Worm (Caenorhabditis elegans): Measurements from ENCODE around the gene ZK688.4.
A peak's percentile ranks its signal among the peaks of the same experiment; 100 is the strongest.

ZK688.4 gene

DNA sequence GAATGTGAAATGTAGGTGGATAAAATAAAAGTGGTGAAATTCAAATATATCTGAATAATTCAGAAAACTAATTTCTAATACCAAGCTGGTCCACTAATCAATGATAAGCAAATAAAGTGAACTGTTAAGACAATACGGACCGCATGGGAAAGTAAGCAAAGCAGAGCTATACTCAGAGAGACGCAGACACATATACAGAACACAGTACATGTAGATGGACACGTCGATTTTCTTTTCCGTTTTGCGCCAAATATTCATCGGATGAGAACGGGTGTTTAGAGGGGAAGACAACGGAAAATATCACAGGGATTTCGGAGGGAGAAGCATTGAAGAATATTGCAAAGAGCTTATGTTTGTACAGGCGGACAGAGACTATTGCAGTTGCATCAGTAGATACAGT, 31.1 kb downstream of the ZK688.4 start:
- TF ChIP-seq hlh-30 (tag; optimal IDR thresholded peaks at IDR 0.05; ENCODE audit: insufficient read depth), result no peak
- TF ChIP-seq nhr-11 (tag; optimal IDR thresholded peaks at IDR 0.05), result no peak
- no peak for TF ChIP-seq ztf-7 (tag; optimal IDR thresholded peaks at IDR 0.05)
- peak; percentile 70 for TF ChIP-seq aha-1 (tag)
- TF ChIP-seq ceh-28 (tag; optimal IDR thresholded peaks at IDR 0.05), result no peak
- TF ChIP-seq dmd-9 (GFP tag; IDR thresholded peaks at IDR 0.05), result no peak
- TF ChIP-seq lin-15B (tag; optimal IDR thresholded peaks at IDR 0.05), result no peak
- no peak for TF ChIP-seq R02D3.7 (tag; optimal IDR thresholded peaks at IDR 0.05)
- TF ChIP-seq nhr-28 (tag; optimal IDR thresholded peaks at IDR 0.05), result no peak
- peak; percentile 7 for TF ChIP-seq mes-2 (tag; optimal IDR thresholded peaks at IDR 0.05; ENCODE audit: poor library complexity, severe bottlenecking)
- TF ChIP-seq daf-16 (GFP tag; optimal IDR thresholded peaks at IDR 0.05), result no peak
- TF ChIP-seq daf-16 (tag; optimal IDR thresholded peaks at IDR 0.05), result no peak
- no peak for TF ChIP-seq nhr-102 (tag; optimal IDR thresholded peaks at IDR 0.05)
- TF ChIP-seq dve-1 (tag; optimal IDR thresholded peaks at IDR 0.05; ENCODE audit: insufficient read depth), result no peak
- no peak for TF ChIP-seq spr-3 (GFP tag; optimal IDR thresholded peaks at IDR 0.05)
- TF ChIP-seq nhr-77 (tag; optimal IDR thresholded peaks at IDR 0.05), result no peak

DNA sequence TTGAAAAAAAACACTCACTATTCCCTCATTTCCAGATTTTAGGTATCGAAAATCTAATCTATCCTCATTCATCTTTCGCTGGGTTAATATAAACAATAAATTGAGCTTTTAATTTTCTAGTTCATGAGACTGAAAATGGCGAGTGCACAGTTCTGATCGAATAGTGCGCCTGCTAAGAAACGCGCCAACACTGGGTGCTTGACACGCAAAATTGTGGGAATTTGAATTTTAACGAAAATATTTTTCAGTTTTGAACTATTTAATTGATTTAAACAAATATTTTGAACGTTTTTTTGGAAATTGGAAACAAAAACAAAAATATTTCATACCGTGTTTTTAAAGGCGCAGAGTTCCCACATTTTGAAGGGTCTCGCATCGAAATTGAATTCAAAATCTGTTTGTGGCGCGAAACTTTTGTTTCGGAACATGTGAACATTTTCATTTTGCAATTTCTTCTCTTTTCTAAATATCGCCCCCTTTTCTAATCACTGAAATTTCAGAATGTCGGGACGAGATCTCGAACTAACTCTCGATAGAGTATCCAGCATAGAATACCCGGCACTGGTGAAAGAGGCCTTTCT, 33.8 kb downstream of the ZK688.4 start, which contains the start of the genes C29E4.13 and npp-15:
TSS of gene C29E4.13 (minus strand) at position 169 of the 581 bp plus-strand sequence.
TSS of gene npp-15 (plus strand) at position 495 of the 581 bp plus-strand sequence.
- TF ChIP-seq lin-38 (GFP tag; IDR thresholded peaks at IDR 0.05) (peak; percentile 33; the same call in 1 of the 2 replicates), unc-130 (GFP tag; optimal IDR thresholded peaks at IDR 0.05) (peak; percentile 39), mep-1 (tag; optimal IDR thresholded peaks at IDR 0.05) (peak; percentile 10), pqm-1 (tag; optimal IDR thresholded peaks at IDR 0.05) (peak; percentile 21), nhr-48 (tag; optimal IDR thresholded peaks at IDR 0.05) (no peak), T20F7.1 (GFP tag; optimal IDR thresholded peaks at IDR 0.05) (peak; percentile 72), nhr-28 (tag; optimal IDR thresholded peaks at IDR 0.05) (peak; percentile 34), fos-1 (tag; optimal IDR thresholded peaks at IDR 0.05) (no peak), madf-5 (GFP tag; IDR thresholded peaks at IDR 0.05) (no peak), ctbp-1 (GFP tag; IDR thresholded peaks at IDR 0.05) (no peak), dve-1 (tag; optimal IDR thresholded peaks at IDR 0.05; ENCODE audit: insufficient read depth) (peak; percentile 28), arid-1 (GFP tag; conservative IDR thresholded peaks at IDR 0.05) (no peak), mes-2 (tag; optimal IDR thresholded peaks at IDR 0.05; ENCODE audit: poor library complexity, severe bottlenecking) (peak; percentile 64), daf-16 (GFP tag; optimal IDR thresholded peaks at IDR 0.05) (no peak), daf-16 (tag; optimal IDR thresholded peaks at IDR 0.05) (peak; percentile 37), dpl-1 (GFP tag; optimal IDR thresholded peaks at IDR 0.05) (peak; percentile 81), hlh-30 (tag; optimal IDR thresholded peaks at IDR 0.05; ENCODE audit: insufficient read depth) (peak; percentile 12)

DNA sequence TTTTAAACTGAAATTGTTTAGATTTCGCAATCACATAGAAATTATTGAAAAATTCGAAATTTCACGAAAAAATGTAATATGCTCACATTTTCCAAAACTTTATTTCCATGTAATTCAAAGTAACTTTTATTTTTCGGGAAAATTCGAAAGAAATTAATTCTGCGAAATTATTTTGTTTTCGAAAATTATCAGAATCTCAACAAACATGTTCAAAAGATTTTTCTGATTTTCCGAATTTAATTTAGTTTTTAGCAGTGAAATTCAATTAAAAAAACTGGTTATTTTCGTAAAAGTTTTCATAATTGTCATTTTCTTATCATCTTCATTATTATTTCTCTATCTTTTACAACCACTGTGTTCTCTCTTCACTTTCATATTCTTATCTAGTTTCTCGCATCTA, 38.4 kb downstream of the ZK688.4 start, which contains the start of gene ran-2:
TSS of gene ran-2 (plus strand) at position 301 of the 400 bp plus-strand sequence.
- TF ChIP-seq arid-1 (GFP tag; conservative IDR thresholded peaks at IDR 0.05) (no peak), ctbp-1 (GFP tag; IDR thresholded peaks at IDR 0.05) (no peak), pqm-1 (tag; optimal IDR thresholded peaks at IDR 0.05) (peak; percentile 22), lin-38 (GFP tag; IDR thresholded peaks at IDR 0.05) (no peak), T26A8.4 (GFP tag; IDR thresholded peaks at IDR 0.05) (no peak), snpc-1.2 (GFP tag; IDR thresholded peaks at IDR 0.05) (no peak), nhr-11 (tag; optimal IDR thresholded peaks at IDR 0.05) (no peak), daf-16 (GFP tag; optimal IDR thresholded peaks at IDR 0.05) (no peak), daf-16 (tag; optimal IDR thresholded peaks at IDR 0.05) (peak; percentile 50), saeg-2 (GFP tag; IDR thresholded peaks at IDR 0.05) (no peak), unc-62 (GFP tag; optimal IDR thresholded peaks at IDR 0.05 in 1 of 2) (no peak), unc-62 (tag; optimal IDR thresholded peaks at IDR 0.05) (no peak), mdl-1 (tag; optimal IDR thresholded peaks at IDR 0.05) (no peak), dve-1 (tag; optimal IDR thresholded peaks at IDR 0.05; ENCODE audit: insufficient read depth) (peak; percentile 16)

DNA sequence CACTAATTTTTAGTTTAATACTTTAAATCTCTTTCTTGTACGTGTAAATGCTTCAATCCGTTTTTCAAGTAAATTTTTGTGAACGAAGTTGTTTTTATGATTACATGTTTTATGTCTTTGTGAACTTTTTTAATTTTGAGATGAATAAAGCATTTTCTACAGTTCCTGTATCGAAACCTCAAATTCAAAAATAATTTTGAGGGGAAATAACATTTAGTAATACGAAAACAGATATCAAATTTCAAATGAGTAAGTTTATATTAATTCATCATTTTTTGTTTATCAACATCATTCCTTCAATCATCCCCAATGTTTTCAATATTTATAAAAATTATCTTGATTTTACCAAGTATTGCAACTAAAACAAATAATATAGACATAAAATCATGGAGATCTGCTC, 42.7 kb downstream of the ZK688.4 start, which contains the start of gene C29E4.10:
TSS of gene C29E4.10 (plus strand) at position 301 of the 400 bp plus-strand sequence.
- TF ChIP-seq lsy-2 (tag; optimal IDR thresholded peaks at IDR 0.05) (no peak), aha-1 (tag) (no peak), vab-7 (GFP tag; IDR thresholded peaks at IDR 0.05) (no peak), ceh-32 (tag; optimal IDR thresholded peaks at IDR 0.05; ENCODE audit: poor library complexity) (no peak), lin-13 (GFP tag; optimal IDR thresholded peaks at IDR 0.05) (no peak), lin-29 (GFP tag; IDR thresholded peaks at IDR 0.05) (no peak), snpc-1.2 (GFP tag; IDR thresholded peaks at IDR 0.05) (no peak), madf-5 (GFP tag; IDR thresholded peaks at IDR 0.05) (no peak), unc-130 (GFP tag; optimal IDR thresholded peaks at IDR 0.05) (no peak), nhr-102 (tag; optimal IDR thresholded peaks at IDR 0.05) (no peak)
